Fruit fly (Drosophila melanogaster): ENCODE measurements around the gene CG31205.

- no peak for TF ChIP-seq CG17806 (tag; optimal IDR thresholded peaks at IDR 0.05)
- no peak for TF ChIP-seq CG13204 (GFP tag; optimal IDR thresholded peaks at IDR 0.05)
- no peak for TF ChIP-seq rn (GFP tag; IDR thresholded peaks at IDR 0.05)
- no peak for TF ChIP-seq CG12605 (GFP tag; IDR thresholded peaks at IDR 0.05)
- TF ChIP-seq CG8159 (tag; optimal IDR thresholded peaks at IDR 0.05) = no peak
Measured at dm6 chr3R:20748974-20749373, 17.5 kb downstream of the CG31205 start, which contains the start of gene Prosalpha4T1.
